Worm (Caenorhabditis elegans) whole organism, early embryonic: ENCODE measurements around the gene R05G6.3.

Source experiments
- aly-1 ChIP-seq: sonication (generic microtip); optimal IDR thresholded peaks from 2 replicates; lab custom pipeline; 2016; ENCODE audit warnings: missing genetic modification characterization, missing compliant biosample characterization
- ama-1 ChIP-seq: fragments of 150-350 bp; optimal IDR thresholded peaks from 2 replicates; lab custom pipeline; 2014
- pes-1 ChIP-seq: fragments of 200-800 bp; sonication (Bioruptor generic); IDR thresholded peaks from 2 replicates; pipeline ENCODE4 v1.3.6; 2022; ENCODE audit warnings: missing genetic modification reagents, missing genetic modification characterization, missing compliant biosample characterization

DNA sequence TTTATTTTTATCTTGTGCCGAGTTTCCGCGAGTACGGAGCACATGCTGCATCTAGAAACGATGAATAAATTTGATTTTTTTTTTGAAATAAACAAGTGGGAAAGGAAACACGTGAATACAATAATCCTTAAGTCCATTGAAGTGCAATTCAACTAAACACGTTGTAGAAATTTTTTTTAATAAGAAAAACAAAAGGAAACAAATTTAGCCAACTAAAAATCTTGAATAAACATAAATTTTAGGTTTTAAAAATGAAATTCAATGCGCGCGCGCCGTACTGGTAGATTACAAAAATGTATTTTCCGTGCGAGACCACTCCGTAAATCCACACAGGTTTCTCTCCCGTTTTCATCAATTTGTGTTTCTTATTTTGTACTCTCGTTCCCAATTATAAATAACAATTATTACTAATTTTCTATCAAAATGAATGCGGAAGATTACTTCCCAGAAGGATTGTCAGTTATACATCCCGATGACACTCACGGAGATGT lies 43.1 kb upstream of the R05G6.3 start, which contains the start of the genes plk-3 and F55G1.6:
- no peak for TF ChIP-seq ama-1 (lab: Kevin White, UChicago)
- TF ChIP-seq aly-1 (tag; lab: Kevin White, UChicago): no peak
- no peak for TF ChIP-seq pes-1 (GFP tag; lab: Robert Waterston, UW)
